Fruit fly (Drosophila melanogaster) whole organism, embryonic: ENCODE results near the gene Mst36Fb.

Source experiments
- Bdp1 ChIP-seq: fragments of 200-800 bp; sonication (Bioruptor generic); optimal IDR thresholded peaks from 3 replicates; lab custom pipeline; 2016; ENCODE audit warnings: missing biosample characterization, missing genetic modification characterization
- CG10209 ChIP-seq: fragments of 200-800 bp; sonication (Bioruptor generic); optimal IDR thresholded peaks from 3 replicates; lab custom pipeline; 2017; ENCODE audit warnings: missing biosample characterization, mild to moderate bottlenecking, missing genetic modification characterization, missing genetic modification reagents
- CG12942 ChIP-seq: fragments of 200-800 bp; sonication (Bioruptor generic); optimal IDR thresholded peaks from 3 replicates; lab custom pipeline; 2016; ENCODE audit warnings: missing biosample characterization, missing genetic modification characterization
- CG14710 ChIP-seq: fragments of 200-800 bp; sonication (Bioruptor generic); optimal IDR thresholded peaks from 3 replicates; lab custom pipeline; 2019; ENCODE audit warnings: missing biosample characterization, mild to moderate bottlenecking, missing genetic modification characterization, moderate library complexity
- CG17359 ChIP-seq: fragments of 200-800 bp; sonication (Bioruptor generic); optimal IDR thresholded peaks from 3 replicates; lab custom pipeline; 2018; ENCODE audit warnings: missing biosample characterization, mild to moderate bottlenecking, missing genetic modification characterization, moderate library complexity
- CG17385 ChIP-seq: fragments of 200-800 bp; sonication (Bioruptor generic); optimal IDR thresholded peaks from 3 replicates; lab custom pipeline; 2018; ENCODE audit warnings: missing biosample characterization, mild to moderate bottlenecking, missing genetic modification characterization
- CG17612 ChIP-seq: fragments of 200-800 bp; sonication (Bioruptor generic); IDR thresholded peaks from 2 replicates; pipeline ENCODE4 v1.3.6; 2022; ENCODE audit warnings: missing biosample characterization, missing genetic modification characterization
- CG2712 ChIP-seq: fragments of 200-800 bp; optimal IDR thresholded peaks from 3 replicates; lab custom pipeline; 2019; ENCODE audit warnings: missing biosample characterization, mild to moderate bottlenecking, missing genetic modification characterization, moderate library complexity
- CG31441 ChIP-seq: fragments of 200-800 bp; sonication (Bioruptor generic); IDR thresholded peaks from 2 replicates; pipeline ENCODE4 v1.3.6; 2022; ENCODE audit warnings: missing biosample characterization, missing genetic modification characterization
- CG32767 ChIP-seq: fragments of 200-800 bp; sonication (Bioruptor generic); IDR thresholded peaks from 2 replicates; pipeline ENCODE4 v1.3.6; 2022; ENCODE audit warnings: missing biosample characterization, missing genetic modification characterization
- CG3847 ChIP-seq: fragments of 200-800 bp; sonication (Bioruptor generic); IDR thresholded peaks from 2 replicates; pipeline ENCODE4 v1.3.6; 2022; ENCODE audit warnings: missing biosample characterization, missing genetic modification characterization
- CG6254 ChIP-seq: fragments of 200-800 bp; sonication (Bioruptor generic); optimal IDR thresholded peaks from 3 replicates; lab custom pipeline; 2017; ENCODE audit warnings: mild to moderate bottlenecking, missing biosample characterization, missing genetic modification reagents, missing genetic modification characterization
- CG6791 ChIP-seq: fragments of 200-800 bp; sonication (Bioruptor generic); IDR thresholded peaks from 3 replicates; pipeline ENCODE4 v1.3.6; 2022; ENCODE audit warnings: missing biosample characterization, missing genetic modification characterization; ENCODE audit not compliant: partially characterized antibody
- CG7372 ChIP-seq: fragments of 200-800 bp; sonication (Bioruptor generic); IDR thresholded peaks from 2 replicates; pipeline ENCODE4 v1.3.6; 2022; ENCODE audit warnings: missing biosample characterization, missing genetic modification characterization
- CG9437 ChIP-seq: fragments of 200-800 bp; sonication (Bioruptor generic); optimal IDR thresholded peaks from 2 replicates; lab custom pipeline; 2018; ENCODE audit warnings: missing biosample characterization, mild to moderate bottlenecking, missing genetic modification characterization
- CG9727 ChIP-seq: fragments of 200-800 bp; sonication (Bioruptor generic); optimal IDR thresholded peaks from 3 replicates; lab custom pipeline; 2017; ENCODE audit warnings: missing biosample characterization, mild to moderate bottlenecking, missing genetic modification characterization
- Eip74EF ChIP-seq, 2 experiments: fragments of 200-800 bp in 1 of 2; fragments of >200 bp in 1 of 2; sonication (Bioruptor generic) in 1 of 2; optimal IDR thresholded peaks; 2 replicates each; lab custom pipeline; 2017 to 2019; ENCODE audit warnings: missing biosample characterization in 2 of 2, missing genetic modification characterization in 2 of 2, mild to moderate bottlenecking in 1 of 2, moderate library complexity in 1 of 2
- H15 ChIP-seq: fragments of 200-800 bp; sonication (Bioruptor generic); IDR thresholded peaks from 3 replicates; pipeline ENCODE4 v1.3.6; 2022; ENCODE audit warnings: missing biosample characterization, missing genetic modification characterization
- HLH4C ChIP-seq: fragments of 200-800 bp; sonication (Bioruptor generic); IDR thresholded peaks from 3 replicates; pipeline ENCODE4 v1.3.6; 2022; ENCODE audit warnings: missing biosample characterization, missing genetic modification characterization; ENCODE audit not compliant: partially characterized antibody
- Hr51 ChIP-seq, 2 experiments: fragments of 200-800 bp; sonication (Bioruptor generic); optimal IDR thresholded peaks; 2 replicates in 1 of 2; 3 replicates in 1 of 2; lab custom pipeline; 2016 to 2018; ENCODE audit warnings: missing biosample characterization in 2 of 2, missing genetic modification characterization in 2 of 2, mild to moderate bottlenecking in 1 of 2, moderate library complexity in 1 of 2
- Jarid2 ChIP-seq: fragments of 200-800 bp; sonication (Bioruptor generic); optimal IDR thresholded peaks from 3 replicates; lab custom pipeline; 2017; ENCODE audit warnings: mild to moderate bottlenecking, missing biosample characterization, missing genetic modification reagents, missing genetic modification characterization
- MESR4 ChIP-seq: fragments of 200-800 bp; sonication (Bioruptor generic); optimal IDR thresholded peaks from 2 replicates; lab custom pipeline; 2018; ENCODE audit warnings: missing biosample characterization, mild to moderate bottlenecking, missing genetic modification characterization, moderate library complexity
- Med ChIP-seq: fragments of 200-800 bp; sonication (Bioruptor generic); peaks from one replicate; lab custom pipeline; 2016; ENCODE audit warnings: missing biosample characterization, missing genetic modification characterization, mild to moderate bottlenecking, inconsistent platforms, moderate library complexity
- Meics ChIP-seq: fragments of 200-800 bp; sonication (Bioruptor generic); optimal IDR thresholded peaks from 2 replicates; lab custom pipeline; 2017; ENCODE audit warnings: missing biosample characterization, mild to moderate bottlenecking, missing genetic modification characterization
- NfI ChIP-seq: fragments of 200-800 bp; sonication (Bioruptor generic); optimal IDR thresholded peaks from 3 replicates; lab custom pipeline; 2018; ENCODE audit warnings: missing biosample characterization, mild to moderate bottlenecking, missing genetic modification characterization, moderate library complexity
- Six4 ChIP-seq: fragments of 200-800 bp; sonication (Bioruptor generic); optimal IDR thresholded peaks from 2 replicates; lab custom pipeline; 2016; ENCODE audit warnings: missing biosample characterization, missing genetic modification characterization
- YL-1 ChIP-seq: fragments of 200-800 bp; sonication (Bioruptor generic); optimal IDR thresholded peaks from 3 replicates; lab custom pipeline; 2017; ENCODE audit warnings: missing biosample characterization, mild to moderate bottlenecking, missing genetic modification characterization
- ab ChIP-seq: fragments of 200-800 bp; sonication (Bioruptor generic); optimal IDR thresholded peaks from 2 replicates; lab custom pipeline; 2016; ENCODE audit warnings: missing biosample characterization, missing genetic modification characterization
- cad ChIP-seq: fragments of >200 bp; optimal IDR thresholded peaks from 2 replicates; lab custom pipeline; 2017; ENCODE audit warnings: missing biosample characterization, missing genetic modification characterization
- eve ChIP-seq, 2 experiments: fragments of >200 bp; optimal IDR thresholded peaks; 2 replicates each; lab custom pipeline; 2017; ENCODE audit warnings: missing biosample characterization in 2 of 2, missing genetic modification characterization in 2 of 2
- exex ChIP-seq: fragments of 200-800 bp; sonication (Bioruptor generic); optimal IDR thresholded peaks from 4 replicates; lab custom pipeline; 2018; ENCODE audit warnings: missing biosample characterization, mild to moderate bottlenecking, missing genetic modification characterization, moderate library complexity
- fru ChIP-seq: fragments of >200 bp; optimal IDR thresholded peaks from 2 replicates; lab custom pipeline; 2017
- gce ChIP-seq: fragments of 200-800 bp; sonication (Bioruptor generic); IDR thresholded peaks from 3 replicates; pipeline ENCODE4 v1.3.6; 2022; ENCODE audit warnings: missing biosample characterization, missing genetic modification characterization
- gfzf ChIP-seq: fragments of 200-800 bp; sonication (Bioruptor generic); optimal IDR thresholded peaks from 2 replicates; lab custom pipeline; 2016; ENCODE audit warnings: missing biosample characterization, mild to moderate bottlenecking, missing genetic modification characterization, moderate library complexity
- grn ChIP-seq: fragments of 200-800 bp; sonication (Bioruptor generic); optimal IDR thresholded peaks from 3 replicates; lab custom pipeline; 2017; ENCODE audit warnings: missing biosample characterization, missing genetic modification characterization
- inv ChIP-seq: fragments of 200-800 bp; sonication (Bioruptor generic); IDR thresholded peaks from 2 replicates; pipeline ENCODE4 v1.3.6; 2022; ENCODE audit warnings: missing biosample characterization, missing genetic modification characterization; ENCODE audit not compliant: partially characterized antibody
- jigr1 ChIP-seq: fragments of 200-800 bp; sonication (Bioruptor generic); IDR thresholded peaks from 3 replicates; pipeline ENCODE4 v1.3.6; 2022; ENCODE audit warnings: missing biosample characterization, missing genetic modification characterization
- luna ChIP-seq: fragments of 200-800 bp; sonication (Bioruptor generic); optimal IDR thresholded peaks from 2 replicates; lab custom pipeline; 2016; ENCODE audit warnings: missing biosample characterization, missing genetic modification characterization
- maf-S ChIP-seq: fragments of 200-800 bp; sonication (Bioruptor generic); optimal IDR thresholded peaks from 2 replicates; lab custom pipeline; 2016; ENCODE audit warnings: missing biosample characterization, missing genetic modification characterization
- mirr ChIP-seq: fragments of 200-800 bp; sonication (Bioruptor generic); optimal IDR thresholded peaks from 3 replicates; lab custom pipeline; 2018; ENCODE audit warnings: missing biosample characterization, mild to moderate bottlenecking, missing genetic modification characterization
- nau ChIP-seq: fragments of 200-800 bp; sonication (Bioruptor generic); optimal IDR thresholded peaks from 3 replicates; lab custom pipeline; 2017; ENCODE audit warnings: missing biosample characterization, mild to moderate bottlenecking, missing genetic modification characterization, missing genetic modification reagents
- nom ChIP-seq: fragments of 200-800 bp; sonication (Bioruptor generic); optimal IDR thresholded peaks from 2 replicates; lab custom pipeline; 2017; ENCODE audit warnings: missing biosample characterization, missing genetic modification characterization, mild to moderate bottlenecking, moderate library complexity, missing genetic modification reagents
- ro ChIP-seq: fragments of 200-800 bp; sonication (Bioruptor generic); IDR thresholded peaks from 2 replicates; pipeline ENCODE4 v1.3.6; 2022; ENCODE audit warnings: missing biosample characterization, missing genetic modification characterization
- row ChIP-seq: fragments of 200-800 bp; sonication (Bioruptor generic); IDR thresholded peaks from 3 replicates; pipeline ENCODE4 v1.3.6; 2022; ENCODE audit warnings: missing biosample characterization, missing genetic modification characterization
- sna ChIP-seq: fragments of 200-800 bp; sonication (Bioruptor generic); IDR thresholded peaks from 2 replicates; pipeline ENCODE4 v1.3.6; 2022; ENCODE audit warnings: missing biosample characterization, missing genetic modification characterization; ENCODE audit not compliant: partially characterized antibody
- ssp ChIP-seq: fragments of 200-800 bp; sonication (Bioruptor generic); IDR thresholded peaks from 2 replicates; pipeline ENCODE4 v1.3.6; 2022; ENCODE audit warnings: missing biosample characterization, missing genetic modification characterization
- tll ChIP-seq, 2 experiments: fragments of 200-800 bp in 1 of 2; fragments of >200 bp in 1 of 2; sonication (Bioruptor generic) in 1 of 2; optimal IDR thresholded peaks; 2 replicates each; lab custom pipeline; 2017 to 2019; ENCODE audit warnings: missing biosample characterization in 2 of 2, missing genetic modification characterization in 2 of 2, mild to moderate bottlenecking in 1 of 2, moderate library complexity in 1 of 2
- unpg ChIP-seq: fragments of 200-800 bp; sonication (Bioruptor generic); optimal IDR thresholded peaks from 3 replicates; lab custom pipeline; 2018; ENCODE audit warnings: missing biosample characterization, mild to moderate bottlenecking, missing genetic modification characterization, moderate library complexity
- zen2 ChIP-seq: fragments of 200-800 bp; sonication (Bioruptor generic); IDR thresholded peaks from 3 replicates; pipeline ENCODE4 v1.3.6; 2022; ENCODE audit warnings: missing biosample characterization, missing genetic modification characterization; ENCODE audit not compliant: partially characterized antibody

Gene Mst36Fb

DNA sequence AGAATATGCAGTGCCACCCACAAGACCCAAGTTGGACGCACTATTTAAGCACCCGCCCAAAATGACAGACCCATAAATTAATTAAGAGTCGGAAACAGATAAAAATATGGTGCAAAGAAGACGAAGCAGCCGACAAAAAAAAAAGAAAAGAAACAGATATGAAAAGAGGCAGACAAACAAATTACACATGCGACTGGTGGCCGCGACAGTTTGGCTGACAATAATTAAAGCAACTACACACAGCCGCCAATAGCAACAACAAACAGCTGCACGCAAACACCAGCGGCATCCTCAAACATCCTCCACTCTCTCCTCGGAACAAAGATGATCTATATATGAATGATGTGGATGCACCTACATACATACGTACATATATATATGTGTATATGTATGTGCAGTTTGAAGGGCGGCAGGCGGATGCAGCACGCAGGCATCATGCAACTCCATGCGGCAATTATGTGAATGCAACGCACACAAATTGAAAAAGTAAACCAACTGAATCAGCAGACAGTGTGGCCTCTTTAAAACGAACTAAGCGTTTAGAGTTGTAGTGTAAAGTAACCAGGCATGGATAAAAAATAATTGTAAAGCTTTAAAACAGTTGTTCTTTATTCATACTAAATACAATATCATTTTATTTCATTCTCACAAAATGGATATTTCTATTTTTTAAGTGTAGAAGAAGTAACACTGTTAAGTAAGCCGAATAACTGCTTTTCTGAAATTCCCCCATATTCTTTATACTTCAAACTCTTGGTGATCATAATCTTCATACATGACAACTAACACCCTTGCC is 26.8 kb downstream of the Mst36Fb start (continued):
- TF ChIP-seq CG17385 (GFP tag; lab: Kevin White, UChicago) (peak; percentile 35), luna (GFP tag; lab: Kevin White, UChicago) (no peak), Eip74EF (GFP tag; optimal IDR thresholded peaks at IDR 0.05; lab: Kevin White, UChicago) (no peak), fru (lab: Kevin White, UChicago) (no peak), unpg (GFP tag; lab: Kevin White, UChicago) (peak; percentile 56), inv (no peak), CG7372 (GFP tag; lab: Robert Waterston, UW) (no peak), MESR4 (GFP tag; lab: Kevin White, UChicago) (no peak), Hr51 (GFP tag; optimal IDR thresholded peaks at IDR 0.05; lab: Kevin White, UChicago) (peak in 1 of 2 experiments; percentile 46), gfzf (GFP tag; lab: Kevin White, UChicago) (no peak), row (peak; percentile 69), zen2 (GFP tag; lab: Robert Waterston, UW) (no peak), tll (GFP tag; optimal IDR thresholded peaks at IDR 0.05; lab: Kevin White, UChicago) (no peak), CG14710 (tag; lab: Kevin White, UChicago) (no peak), CG2712 (no peak), YL-1 (GFP tag; lab: Kevin White, UChicago) (no peak), ab (no peak), nom (no peak), grn (GFP tag; lab: Kevin White, UChicago) (no peak), H15 (GFP tag; lab: Robert Waterston, UW) (no peak), CG10209 (no peak), Med (GFP tag; lab: Kevin White, UChicago) (peak; percentile 44), CG9727 (GFP tag; lab: Kevin White, UChicago) (no peak), NfI (no peak), Jarid2 (no peak), CG3847 (GFP tag; lab: Robert Waterston, UW) (0 out of 2 replicates have a peak, but pooled peaks have one; percentile 18), eve (GFP tag; optimal IDR thresholded peaks at IDR 0.05; lab: Kevin White, UChicago) (no peak), CG12942 (GFP tag; lab: Kevin White, UChicago) (no peak), ro (GFP tag; lab: Robert Waterston, UW) (no peak), CG17359 (tag; lab: Kevin White, UChicago) (no peak), ssp (GFP tag; lab: Robert Waterston, UW) (no peak), Bdp1 (no peak), CG17612 (no peak), CG9437 (GFP tag; lab: Kevin White, UChicago) (peak; percentile 25), CG32767 (no peak), cad (GFP tag; lab: Kevin White, UChicago) (no peak), exex (no peak), CG31441 (GFP tag; lab: Robert Waterston, UW) (no peak), gce (GFP tag; lab: Robert Waterston, UW) (no peak), Six4 (no peak), CG6254 (no peak), jigr1 (GFP tag; lab: Robert Waterston, UW) (no peak), CG6791 (GFP tag; lab: Robert Waterston, UW) (no peak), maf-S (GFP tag; lab: Kevin White, UChicago) (no peak), HLH4C (GFP tag; lab: Robert Waterston, UW) (no peak), Meics (GFP tag; lab: Kevin White, UChicago) (no peak), sna (GFP tag; lab: Robert Waterston, UW) (no peak), mirr (GFP tag; lab: Kevin White, UChicago) (no peak), nau (GFP tag; lab: Kevin White, UChicago) (no peak)
